Worm (Caenorhabditis elegans) whole organism, early embryonic: ENCODE measurements around the gene clec-66.

Experiments
- B0310.2 ChIP-seq: sonication (generic microtip); optimal IDR thresholded peaks from 2 replicates; lab custom pipeline; 2016; ENCODE audit warnings: mild to moderate bottlenecking, missing genetic modification characterization, missing compliant biosample characterization
- F13C5.2 ChIP-seq: sonication (generic microtip); optimal IDR thresholded peaks from 2 replicates; lab custom pipeline; 2017; ENCODE audit warnings: mild to moderate bottlenecking, missing genetic modification characterization, inconsistent platforms, missing compliant biosample characterization
- aly-1 ChIP-seq: sonication (generic microtip); optimal IDR thresholded peaks from 2 replicates; lab custom pipeline; 2016; ENCODE audit warnings: missing genetic modification characterization, missing compliant biosample characterization
- ama-1 ChIP-seq: fragments of 150-350 bp; optimal IDR thresholded peaks from 2 replicates; lab custom pipeline; 2014
- ceh-13 ChIP-seq: fragments of 200-800 bp; sonication (Bioruptor generic); optimal IDR thresholded peaks from 2 replicates; lab custom pipeline; 2018; ENCODE audit warnings: mild to moderate bottlenecking, missing genetic modification characterization, missing compliant biosample characterization
- ceh-36 ChIP-seq: sonication (generic microtip); optimal IDR thresholded peaks from 2 replicates; lab custom pipeline; 2016; ENCODE audit warnings: missing genetic modification characterization, inconsistent platforms, missing compliant biosample characterization
- ets-7 ChIP-seq: sonication (generic microtip); optimal IDR thresholded peaks from 2 replicates; lab custom pipeline; 2016; ENCODE audit warnings: missing genotype, missing genetic modification characterization, missing compliant biosample characterization
- flt-1 ChIP-seq: fragments of 200-800 bp; sonication (Bioruptor generic); IDR thresholded peaks from 2 replicates; pipeline ENCODE4 v1.3.6; 2022; ENCODE audit warnings: missing genetic modification characterization, missing compliant biosample characterization
- hmbx-1 ChIP-seq: sonication (generic microtip); optimal IDR thresholded peaks from 2 replicates; lab custom pipeline; 2016; ENCODE audit warnings: mild to moderate bottlenecking, missing genetic modification characterization, missing compliant biosample characterization
- hmg-4 ChIP-seq: fragments of 200-800 bp; sonication (Bioruptor generic); optimal IDR thresholded peaks from 2 replicates; lab custom pipeline; 2018; ENCODE audit warnings: mild to moderate bottlenecking, missing genetic modification characterization, missing compliant biosample characterization
- hnd-1 ChIP-seq: sonication (generic microtip); optimal IDR thresholded peaks from 2 replicates; lab custom pipeline; 2016; ENCODE audit warnings: missing genetic modification characterization, missing compliant biosample characterization
- pes-1 ChIP-seq: fragments of 200-800 bp; sonication (Bioruptor generic); IDR thresholded peaks from 2 replicates; pipeline ENCODE4 v1.3.6; 2022; ENCODE audit warnings: missing genetic modification reagents, missing genetic modification characterization, missing compliant biosample characterization
- scrt-1 ChIP-seq: fragments of 200-800 bp; sonication (Bioruptor generic); IDR thresholded peaks from 2 replicates; pipeline ENCODE4 v1.3.6; 2022; ENCODE audit warnings: missing genetic modification characterization, missing compliant biosample characterization
- sea-1 ChIP-seq: fragments of 200-800 bp; sonication (Bioruptor generic); conservative IDR thresholded peaks from 2 replicates; pipeline ENCODE4 v1.3.6; 2022; ENCODE audit warnings: missing genetic modification characterization, missing compliant biosample characterization
- tbx-11 ChIP-seq: fragments of 200-800 bp; sonication (Bioruptor generic); IDR thresholded peaks from 2 replicates; pipeline ENCODE4 v1.3.6; 2022; ENCODE audit warnings: missing genetic modification characterization, missing compliant biosample characterization
- tbx-37 ChIP-seq: fragments of 200-800 bp; sonication (Bioruptor generic); conservative IDR thresholded peaks from 2 replicates; pipeline ENCODE4 v1.3.6; 2022; ENCODE audit warnings: missing genetic modification reagents, missing genetic modification characterization, missing compliant biosample characterization
- tra-4 ChIP-seq: sonication (generic microtip); optimal IDR thresholded peaks from 2 replicates; lab custom pipeline; 2017; ENCODE audit warnings: missing genetic modification characterization, missing compliant biosample characterization

Gene clec-66

ce11 chrII:12884972-12885371, 19.2 kb upstream of the clec-66 start, which contains the start of gene sra-14:
TSS of gene sra-14 (plus strand) at chrII:12885272.
- TF ChIP-seq sea-1 (no peak), B0310.2 (tag; lab: Kevin White, UChicago) (no peak), flt-1 (no peak), hmg-4 (GFP tag; lab: Kevin White, UChicago) (no peak), ama-1 (lab: Kevin White, UChicago) (no peak), F13C5.2 (tag; lab: Kevin White, UChicago) (no peak), aly-1 (tag; lab: Kevin White, UChicago) (no peak), ceh-13 (GFP tag; lab: Kevin White, UChicago) (no peak), pes-1 (GFP tag; lab: Robert Waterston, UW) (no peak), tbx-37 (GFP tag; lab: Robert Waterston, UW) (no peak), scrt-1 (no peak), hmbx-1 (tag; lab: Kevin White, UChicago) (no peak), ceh-36 (tag; lab: Kevin White, UChicago) (no peak), hnd-1 (tag; lab: Kevin White, UChicago) (no peak), tbx-11 (GFP tag; lab: Robert Waterston, UW) (no peak), tra-4 (no peak)

ce11 chrII:12888471-12888870, 15.7 kb upstream of the clec-66 start, which contains the start of gene F35C5.3:
TSS of gene F35C5.3 (plus strand) at chrII:12888771.
- TF ChIP-seq tbx-37 (GFP tag; lab: Robert Waterston, UW): no peak
- TF ChIP-seq tra-4: no peak
- TF ChIP-seq ama-1 (lab: Kevin White, UChicago): no peak
- TF ChIP-seq hmbx-1 (tag; lab: Kevin White, UChicago): no peak
- no peak for TF ChIP-seq ceh-36 (tag; lab: Kevin White, UChicago)
- TF ChIP-seq hnd-1 (tag; lab: Kevin White, UChicago): no peak
- no peak for TF ChIP-seq F13C5.2 (tag; lab: Kevin White, UChicago)
- no peak for TF ChIP-seq B0310.2 (tag; lab: Kevin White, UChicago)
- TF ChIP-seq aly-1 (tag; lab: Kevin White, UChicago): no peak
- TF ChIP-seq ets-7 (tag; lab: Kevin White, UChicago): no peak
- TF ChIP-seq ceh-13 (GFP tag; lab: Kevin White, UChicago): no peak
- TF ChIP-seq scrt-1: no peak

- TF ChIP-seq tra-4 (no peak), flt-1 (no peak), F13C5.2 (tag; lab: Kevin White, UChicago) (no peak), tbx-37 (GFP tag; lab: Robert Waterston, UW) (no peak), pes-1 (GFP tag; lab: Robert Waterston, UW) (no peak), tbx-11 (GFP tag; lab: Robert Waterston, UW) (no peak), hmbx-1 (tag; lab: Kevin White, UChicago) (no peak), aly-1 (tag; lab: Kevin White, UChicago) (no peak)
Measured at ce11 chrII:12892407-12892806, 11.8 kb upstream of the clec-66 start.

ce11 chrII:12895078-12895670, 9.0 kb upstream of the clec-66 start, which contains the start of the genes clec-62 and clec-63:
TSS of gene clec-62 (minus strand) at chrII:12895128.
TSS of gene clec-63 (plus strand) at chrII:12895638.
- TF ChIP-seq ama-1 (lab: Kevin White, UChicago): no peak

ce11 chrII:12896666-12897065, 7.5 kb upstream of the clec-66 start:
- TF ChIP-seq hmbx-1 (tag; lab: Kevin White, UChicago) (no peak), scrt-1 (no peak), B0310.2 (tag; lab: Kevin White, UChicago) (no peak), ceh-36 (tag; lab: Kevin White, UChicago) (no peak), tbx-37 (GFP tag; lab: Robert Waterston, UW) (no peak), aly-1 (tag; lab: Kevin White, UChicago) (no peak), flt-1 (no peak), ets-7 (tag; lab: Kevin White, UChicago) (no peak), ceh-13 (GFP tag; lab: Kevin White, UChicago) (no peak), tra-4 (no peak), F13C5.2 (tag; lab: Kevin White, UChicago) (no peak), sea-1 (no peak), pes-1 (GFP tag; lab: Robert Waterston, UW) (no peak), ama-1 (lab: Kevin White, UChicago) (no peak), hmg-4 (GFP tag; lab: Kevin White, UChicago) (no peak), tbx-11 (GFP tag; lab: Robert Waterston, UW) (no peak), hnd-1 (tag; lab: Kevin White, UChicago) (no peak)

- TF ChIP-seq tra-4 (no peak), ama-1 (lab: Kevin White, UChicago) (no peak), ceh-13 (GFP tag; lab: Kevin White, UChicago) (no peak), aly-1 (tag; lab: Kevin White, UChicago) (no peak), hmbx-1 (tag; lab: Kevin White, UChicago) (no peak), tbx-37 (GFP tag; lab: Robert Waterston, UW) (no peak), sea-1 (no peak), hnd-1 (tag; lab: Kevin White, UChicago) (no peak), ets-7 (tag; lab: Kevin White, UChicago) (no peak), B0310.2 (tag; lab: Kevin White, UChicago) (no peak), hmg-4 (GFP tag; lab: Kevin White, UChicago) (no peak)
Measured at ce11 chrII:12897361-12897760, 6.8 kb upstream of the clec-66 start.

- TF ChIP-seq pes-1 (GFP tag; lab: Robert Waterston, UW): no peak
- no peak for TF ChIP-seq tbx-37 (GFP tag; lab: Robert Waterston, UW)
- TF ChIP-seq scrt-1: no peak
- no peak for TF ChIP-seq sea-1
- TF ChIP-seq hmbx-1 (tag; lab: Kevin White, UChicago): no peak
- no peak for TF ChIP-seq ceh-13 (GFP tag; lab: Kevin White, UChicago)
- TF ChIP-seq ets-7 (tag; lab: Kevin White, UChicago): no peak
- TF ChIP-seq flt-1: no peak
- no peak for TF ChIP-seq tbx-11 (GFP tag; lab: Robert Waterston, UW)
Measured at ce11 chrII:12897942-12898341, 6.3 kb upstream of the clec-66 start, which contains the start of gene clec-64. TSS of gene clec-64 (plus strand) at chrII:12898242.
